Worm (Caenorhabditis elegans) whole organism, early embryonic: Measurements from ENCODE around the gene lin-9.

Source experiments
- ceh-13 ChIP-seq: fragments of 200-800 bp; sonication (Bioruptor generic); optimal IDR thresholded peaks from 2 replicates; lab custom pipeline; 2018; ENCODE audit warnings: mild to moderate bottlenecking, missing genetic modification characterization, missing compliant biosample characterization
- hmbx-1 ChIP-seq: sonication (generic microtip); optimal IDR thresholded peaks from 2 replicates; lab custom pipeline; 2016; ENCODE audit warnings: mild to moderate bottlenecking, missing genetic modification characterization, missing compliant biosample characterization
- scrt-1 ChIP-seq: fragments of 200-800 bp; sonication (Bioruptor generic); IDR thresholded peaks from 2 replicates; pipeline ENCODE4 v1.3.6; 2022; ENCODE audit warnings: missing genetic modification characterization, missing compliant biosample characterization
- sea-1 ChIP-seq: fragments of 200-800 bp; sonication (Bioruptor generic); conservative IDR thresholded peaks from 2 replicates; pipeline ENCODE4 v1.3.6; 2022; ENCODE audit warnings: missing genetic modification characterization, missing compliant biosample characterization

DNA sequence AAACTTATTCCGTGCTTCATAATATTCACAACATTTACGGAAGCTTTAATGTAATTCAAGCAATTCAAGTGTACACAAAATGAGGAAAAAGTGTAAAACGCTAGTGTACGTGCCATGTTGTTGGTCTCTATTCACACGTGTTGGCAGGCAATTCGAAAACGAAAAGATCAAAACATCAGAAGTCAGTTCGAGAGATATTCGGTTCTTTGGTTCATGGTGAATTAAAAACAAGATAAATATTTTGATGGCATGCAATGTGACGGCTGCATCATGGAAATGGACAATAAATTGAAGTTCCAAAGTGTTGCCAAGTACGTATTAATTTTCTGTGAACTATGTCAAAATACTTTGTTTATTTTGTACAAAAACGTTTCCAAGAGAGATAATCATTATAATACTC lies 18.1 kb upstream of the lin-9 start:
- TF ChIP-seq ceh-13 (GFP tag; lab: Kevin White, UChicago) (no peak), hmbx-1 (tag; lab: Kevin White, UChicago) (no peak), sea-1 (GFP tag; lab: Robert Waterston, UW) (no peak), scrt-1 (GFP tag; lab: Robert Waterston, UW) (no peak)
